Worm (Caenorhabditis elegans) whole organism, late embryonic: ENCODE results near the gene tag-243.

Experiments
- C08G9.2 ChIP-seq: sonication (generic microtip); optimal IDR thresholded peaks from 2 replicates; lab custom pipeline; 2016; ENCODE audit warnings: mild to moderate bottlenecking, missing genetic modification characterization, moderate library complexity, missing compliant biosample characterization
- C38D4.7 ChIP-seq: fragments of 200-800 bp; sonication (Bioruptor generic); optimal IDR thresholded peaks from 2 replicates; lab custom pipeline; 2018; ENCODE audit warnings: mild to moderate bottlenecking, missing genetic modification characterization, moderate library complexity, missing compliant biosample characterization
- K02D7.2 ChIP-seq: sonication (generic microtip); optimal IDR thresholded peaks from 2 replicates; lab custom pipeline; 2017; ENCODE audit warnings: mild to moderate bottlenecking, missing genetic modification characterization, missing compliant biosample characterization
- K09A11.1 ChIP-seq: sonication (generic microtip); optimal IDR thresholded peaks from 2 replicates; lab custom pipeline; 2017; ENCODE audit warnings: antibody characterized with exemption, mild to moderate bottlenecking, missing genetic modification characterization, missing compliant biosample characterization; ENCODE audit not compliant: insufficient read depth
- ceh-14 ChIP-seq: sonication (generic microtip); optimal IDR thresholded peaks from 2 replicates; lab custom pipeline; 2016; ENCODE audit warnings: missing genotype, missing genetic modification characterization, missing compliant biosample characterization
- ceh-18 ChIP-seq: sonication (generic microtip); optimal IDR thresholded peaks from 2 replicates; lab custom pipeline; 2016; ENCODE audit warnings: missing genetic modification characterization, missing compliant biosample characterization
- ceh-19 ChIP-seq: fragments of 200-800 bp; sonication (Bioruptor generic); optimal IDR thresholded peaks from 2 replicates; lab custom pipeline; 2018; ENCODE audit warnings: mild to moderate bottlenecking, missing genetic modification characterization, missing compliant biosample characterization
- ceh-22 ChIP-seq: sonication (generic microtip); optimal IDR thresholded peaks from 2 replicates; lab custom pipeline; 2017; ENCODE audit warnings: missing biosample characterization, missing genetic modification characterization
- ceh-45 ChIP-seq: fragments of 200-800 bp; sonication (Bioruptor generic); IDR thresholded peaks from 2 replicates; pipeline ENCODE4 v1.3.6; 2022; ENCODE audit warnings: missing genetic modification reagents, missing genetic modification characterization, missing compliant biosample characterization
- ceh-48 ChIP-seq: sonication (generic microtip); optimal IDR thresholded peaks from 2 replicates; lab custom pipeline; 2016; ENCODE audit warnings: missing genetic modification characterization, inconsistent platforms, missing compliant biosample characterization
- ceh-6 ChIP-seq: fragments of 200-800 bp; sonication (Bioruptor generic); optimal IDR thresholded peaks from 2 replicates; lab custom pipeline; 2018; ENCODE audit warnings: mild to moderate bottlenecking, missing genetic modification characterization, missing compliant biosample characterization
- ceh-9 ChIP-seq: sonication (generic microtip); optimal IDR thresholded peaks from 2 replicates; lab custom pipeline; 2016; ENCODE audit warnings: mild to moderate bottlenecking, missing genetic modification characterization, inconsistent platforms, missing compliant biosample characterization
- che-1 ChIP-seq: sonication (generic microtip); optimal IDR thresholded peaks from 2 replicates; lab custom pipeline; 2016; ENCODE audit warnings: mild to moderate bottlenecking, missing genetic modification characterization, missing compliant biosample characterization
- elt-2 ChIP-seq: sonication (generic microtip); optimal IDR thresholded peaks from 2 replicates; lab custom pipeline; 2016; ENCODE audit warnings: missing genetic modification reagents, missing genetic modification characterization, missing compliant biosample characterization
- elt-4 ChIP-seq: sonication (generic microtip); optimal IDR thresholded peaks from 2 replicates; lab custom pipeline; 2016; ENCODE audit warnings: missing genetic modification characterization, missing compliant biosample characterization
- ets-4 ChIP-seq: sonication (generic microtip); optimal IDR thresholded peaks from 2 replicates; lab custom pipeline; 2016; ENCODE audit warnings: missing genetic modification characterization, missing compliant biosample characterization
- eyg-1 ChIP-seq: sonication (generic microtip); optimal IDR thresholded peaks from 2 replicates; lab custom pipeline; 2016; ENCODE audit warnings: missing genotype, missing genetic modification characterization, missing compliant biosample characterization
- fkh-10 ChIP-seq: fragments of 150-350 bp; optimal IDR thresholded peaks from 2 replicates; lab custom pipeline; 2014; ENCODE audit warnings: missing biosample characterization, missing genetic modification reagents, missing genetic modification characterization
- hlh-15 ChIP-seq: sonication (generic microtip); optimal IDR thresholded peaks from 2 replicates; lab custom pipeline; 2016; ENCODE audit warnings: missing genetic modification characterization, missing compliant biosample characterization
- hlh-6 ChIP-seq: sonication (generic microtip); optimal IDR thresholded peaks from 2 replicates; lab custom pipeline; 2016; ENCODE audit warnings: missing genotype, missing genetic modification characterization, missing compliant biosample characterization
- hlh-8 ChIP-seq: sonication (generic microtip); optimal IDR thresholded peaks from 2 replicates; lab custom pipeline; 2016; ENCODE audit warnings: missing genotype, missing genetic modification characterization, missing compliant biosample characterization
- lin-11 ChIP-seq: fragments of 200-800 bp; sonication (Bioruptor generic); optimal IDR thresholded peaks from 2 replicates; lab custom pipeline; 2018; ENCODE audit warnings: mild to moderate bottlenecking, missing genetic modification characterization, missing compliant biosample characterization
- madf-2 ChIP-seq: sonication (generic microtip); optimal IDR thresholded peaks from 2 replicates; lab custom pipeline; 2017; ENCODE audit warnings: missing genetic modification characterization, missing compliant biosample characterization
- mec-3 ChIP-seq: sonication (generic microtip); optimal IDR thresholded peaks from 2 replicates; lab custom pipeline; 2016; ENCODE audit warnings: borderline replicate concordance, missing genetic modification characterization, missing compliant biosample characterization
- nfya-1 ChIP-seq: sonication (generic microtip); optimal IDR thresholded peaks from 2 replicates; lab custom pipeline; 2017; ENCODE audit warnings: missing genetic modification characterization, mild to moderate bottlenecking, missing compliant biosample characterization, antibody characterized with exemption, moderate library complexity
- nhr-11 ChIP-seq: fragments of 150-350 bp; optimal IDR thresholded peaks from 2 replicates; lab custom pipeline; 2014; ENCODE audit warnings: missing biosample characterization, missing genetic modification characterization
- nhr-232 ChIP-seq: sonication (generic microtip); optimal IDR thresholded peaks from 2 replicates; lab custom pipeline; 2016; ENCODE audit warnings: missing genetic modification characterization, missing compliant biosample characterization
- npax-4 ChIP-seq: sonication (generic microtip); optimal IDR thresholded peaks from 2 replicates; lab custom pipeline; 2016; ENCODE audit warnings: missing genetic modification characterization, missing compliant biosample characterization
- odd-2 ChIP-seq: sonication (generic microtip); optimal IDR thresholded peaks from 2 replicates; lab custom pipeline; 2017; ENCODE audit warnings: antibody characterized with exemption, mild to moderate bottlenecking, missing genetic modification characterization, missing compliant biosample characterization
- pag-3 ChIP-seq: sonication (generic microtip); optimal IDR thresholded peaks from 2 replicates; lab custom pipeline; 2016; ENCODE audit warnings: missing compliant biosample characterization, missing genetic modification characterization, borderline replicate concordance
- pat-9 ChIP-seq: fragments of 200-800 bp; sonication (Bioruptor generic); optimal IDR thresholded peaks from 2 replicates; lab custom pipeline; 2018; ENCODE audit warnings: mild to moderate bottlenecking, missing genetic modification characterization, moderate library complexity, missing compliant biosample characterization
- pax-1 ChIP-seq: fragments of 150-350 bp; optimal IDR thresholded peaks from 2 replicates; lab custom pipeline; 2014; ENCODE audit warnings: missing biosample characterization, missing genetic modification characterization
- pros-1 ChIP-seq: fragments of 150-350 bp; optimal IDR thresholded peaks from 2 replicates; lab custom pipeline; 2014; ENCODE audit warnings: missing biosample characterization, missing genetic modification reagents, missing genetic modification characterization
- rnt-1 ChIP-seq: sonication (generic microtip); optimal IDR thresholded peaks from 2 replicates; lab custom pipeline; 2016; ENCODE audit warnings: missing genetic modification characterization, missing compliant biosample characterization
- sox-2 ChIP-seq: fragments of 200-800 bp; sonication (Bioruptor generic); IDR thresholded peaks from 2 replicates; pipeline ENCODE4 v1.3.6; 2022; ENCODE audit warnings: missing genetic modification reagents, missing genetic modification characterization, missing compliant biosample characterization
- sox-4 ChIP-seq: sonication (generic microtip); optimal IDR thresholded peaks from 2 replicates; lab custom pipeline; 2017; ENCODE audit warnings: mild to moderate bottlenecking, missing genetic modification characterization, inconsistent platforms, missing compliant biosample characterization
- tbx-2 ChIP-seq: sonication (generic microtip); optimal IDR thresholded peaks from 2 replicates; lab custom pipeline; 2016; ENCODE audit warnings: missing genetic modification characterization, missing compliant biosample characterization
- tbx-7 ChIP-seq: sonication (generic microtip); optimal IDR thresholded peaks from 2 replicates; lab custom pipeline; 2016; ENCODE audit warnings: missing genotype, missing genetic modification characterization, missing compliant biosample characterization
- ttx-3 ChIP-seq: sonication (generic microtip); optimal IDR thresholded peaks from 2 replicates; lab custom pipeline; 2016; ENCODE audit warnings: missing genetic modification reagents, missing genetic modification characterization, missing compliant biosample characterization
- unc-3 ChIP-seq, 2 experiments: fragments of 200-800 bp in 1 of 2; sonication (Bioruptor generic) in 1 of 2; sonication (generic microtip) in 1 of 2; conservative IDR thresholded peaks in 1 of 2; optimal IDR thresholded peaks in 1 of 2; 2 replicates each; pipeline versions ENCODE4 v1.3.6 to Lab custom; 2016 to 2022; ENCODE audit warnings: missing compliant biosample characterization in 2 of 2, missing genetic modification characterization in 2 of 2, missing genetic modification reagents in 1 of 2
- unc-42 ChIP-seq: sonication (generic microtip); optimal IDR thresholded peaks from 2 replicates; lab custom pipeline; 2016; ENCODE audit warnings: missing genotype, missing genetic modification characterization, missing compliant biosample characterization
- unc-55 ChIP-seq: sonication (generic microtip); optimal IDR thresholded peaks from 2 replicates; lab custom pipeline; 2017; ENCODE audit warnings: missing biosample characterization, missing genetic modification reagents, missing genetic modification characterization
- unc-86 ChIP-seq: sonication (generic microtip); optimal IDR thresholded peaks from 2 replicates; lab custom pipeline; 2016; ENCODE audit warnings: missing genetic modification characterization, missing compliant biosample characterization
- zip-5 ChIP-seq: sonication (generic microtip); optimal IDR thresholded peaks from 2 replicates; lab custom pipeline; 2016; ENCODE audit warnings: missing genetic modification characterization, missing compliant biosample characterization

The tag-243 gene

DNA sequence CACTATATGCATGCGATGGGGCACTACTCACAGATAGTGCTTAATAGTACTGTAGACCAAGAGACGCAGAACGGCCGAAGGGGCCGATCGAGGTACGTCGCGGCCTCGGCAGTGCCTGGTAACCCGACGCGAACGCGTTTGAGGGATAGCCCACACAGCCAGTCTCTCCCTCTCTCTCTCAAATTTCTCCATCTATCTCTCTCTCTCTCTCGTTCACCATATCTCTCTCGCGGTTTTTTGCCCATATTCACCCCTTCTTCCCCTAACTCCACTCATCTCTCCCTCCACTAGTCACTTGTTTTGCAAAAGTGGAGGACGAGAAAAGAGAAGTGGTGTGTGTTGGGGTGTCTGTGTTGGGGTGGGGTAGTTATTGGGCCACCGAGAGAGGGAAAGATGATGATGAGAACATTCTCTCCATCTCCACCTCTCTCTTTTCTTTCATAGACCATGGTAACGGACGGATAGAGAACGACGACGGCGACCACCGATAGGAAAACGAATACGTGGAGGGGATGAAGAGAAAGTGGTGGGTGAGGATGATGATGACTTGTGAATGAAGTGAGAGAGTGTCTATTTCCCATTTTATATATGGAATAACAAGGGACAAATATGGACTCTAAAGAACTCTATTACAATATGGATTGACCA, 21.4 kb downstream of the tag-243 start (continued):
- peak; percentile 68 for TF ChIP-seq pros-1
- no peak for TF ChIP-seq pag-3
- peak; percentile 27 for TF ChIP-seq ets-4 (tag; lab: Kevin White, UChicago)
- TF ChIP-seq mec-3, result no peak
- no peak for TF ChIP-seq ceh-48 (tag; lab: Kevin White, UChicago)
- peak; percentile 48 for TF ChIP-seq unc-55 (GFP tag; lab: Kevin White, UChicago)
- no peak for TF ChIP-seq ceh-18 (tag; lab: Kevin White, UChicago)
- peak; percentile 71 for TF ChIP-seq ceh-19 (GFP tag; lab: Kevin White, UChicago)
- no peak for TF ChIP-seq ceh-22 (tag; lab: Kevin White, UChicago)
- peak; percentile 81 for TF ChIP-seq hlh-6 (tag; lab: Kevin White, UChicago)
- peak; percentile 40 for TF ChIP-seq che-1
- no peak for TF ChIP-seq tbx-7
- TF ChIP-seq rnt-1 (tag; lab: Kevin White, UChicago), result peak; percentile 36
- peak; percentile 29 for TF ChIP-seq hlh-8
- no peak for TF ChIP-seq fkh-10 (GFP tag; lab: Kevin White, UChicago)
- TF ChIP-seq nhr-232 (tag; lab: Kevin White, UChicago), result no peak
- TF ChIP-seq madf-2 (tag; lab: Kevin White, UChicago), result no peak
- TF ChIP-seq ceh-14 (tag; lab: Kevin White, UChicago), result no peak
- no peak for TF ChIP-seq unc-86
- TF ChIP-seq pat-9 (tag; lab: Kevin White, UChicago), result no peak
- no peak for TF ChIP-seq ceh-9 (tag; lab: Kevin White, UChicago)
- TF ChIP-seq C38D4.7 (GFP tag; lab: Kevin White, UChicago), result no peak
- no peak for TF ChIP-seq hlh-15 (tag; lab: Kevin White, UChicago)
- no peak for TF ChIP-seq unc-3 (GFP tag; conservative IDR thresholded peaks at IDR 0.05; lab: Robert Waterston, UW)
- no peak for TF ChIP-seq unc-3 (tag; optimal IDR thresholded peaks at IDR 0.05; lab: Kevin White, UChicago)
- TF ChIP-seq odd-2, result no peak
- TF ChIP-seq ceh-6 (GFP tag; lab: Kevin White, UChicago), result peak; percentile 49
- no peak for TF ChIP-seq npax-4 (tag; lab: Kevin White, UChicago)
- peak; percentile 79 for TF ChIP-seq nfya-1 (tag; lab: Kevin White, UChicago)
- TF ChIP-seq elt-2 (tag; lab: Kevin White, UChicago), result peak; percentile 33
- no peak for TF ChIP-seq zip-5 (tag; lab: Kevin White, UChicago)
- no peak; the same call in 1 of the 2 replicates for TF ChIP-seq sox-2 (GFP tag; lab: Robert Waterston, UW)
- peak; percentile 64 for TF ChIP-seq tbx-2
- TF ChIP-seq lin-11 (tag; lab: Kevin White, UChicago), result no peak
- peak; percentile 8 for TF ChIP-seq eyg-1 (tag; lab: Kevin White, UChicago)
- TF ChIP-seq sox-4 (tag; lab: Kevin White, UChicago), result no peak
- no peak for TF ChIP-seq K09A11.1
- no peak for TF ChIP-seq K02D7.2
- no peak for TF ChIP-seq ceh-45 (GFP tag; lab: Robert Waterston, UW)

DNA sequence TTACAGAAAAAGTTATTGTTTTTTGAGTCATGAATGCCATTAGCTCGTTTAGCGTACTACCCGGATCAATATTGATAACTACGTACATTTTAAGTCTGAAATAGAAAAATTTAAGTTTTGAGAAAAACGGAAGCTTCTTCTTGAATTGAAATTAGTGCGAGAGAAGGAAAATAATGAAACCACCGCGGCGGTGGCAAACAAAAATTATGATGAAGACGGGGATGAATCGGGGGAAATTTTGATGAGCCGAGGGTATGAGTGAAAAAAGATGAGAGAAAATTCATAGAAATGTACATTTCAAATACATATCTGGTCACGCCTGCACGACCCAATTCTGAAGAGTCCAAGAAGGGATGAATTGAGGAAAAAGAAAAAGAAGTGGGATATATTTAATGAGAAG, 23.0 kb downstream of the tag-243 start, which contains the start of gene T23F11.4:
TSS of gene T23F11.4 (minus strand) at position 101 of the 400 bp plus-strand sequence.
- no peak for TF ChIP-seq unc-42
- no peak for TF ChIP-seq K02D7.2
- TF ChIP-seq fkh-10 (GFP tag; lab: Kevin White, UChicago), result no peak
- no peak for TF ChIP-seq sox-4 (tag; lab: Kevin White, UChicago)
- TF ChIP-seq odd-2, result no peak
- TF ChIP-seq ceh-19 (GFP tag; lab: Kevin White, UChicago), result no peak
- TF ChIP-seq ets-4 (tag; lab: Kevin White, UChicago), result no peak
- TF ChIP-seq ceh-22 (tag; lab: Kevin White, UChicago), result no peak
- no peak for TF ChIP-seq ceh-14 (tag; lab: Kevin White, UChicago)
- no peak for TF ChIP-seq unc-3 (GFP tag; conservative IDR thresholded peaks at IDR 0.05; lab: Robert Waterston, UW)
- TF ChIP-seq unc-3 (tag; optimal IDR thresholded peaks at IDR 0.05; lab: Kevin White, UChicago), result no peak
- no peak for TF ChIP-seq pax-1 (tag; lab: Kevin White, UChicago)
- no peak for TF ChIP-seq pros-1
- no peak for TF ChIP-seq nhr-11 (tag; lab: Kevin White, UChicago)
- no peak for TF ChIP-seq C08G9.2
- no peak for TF ChIP-seq ceh-6 (GFP tag; lab: Kevin White, UChicago)
- TF ChIP-seq ceh-45 (GFP tag; lab: Robert Waterston, UW), result no peak
- TF ChIP-seq ceh-18 (tag; lab: Kevin White, UChicago), result no peak
- TF ChIP-seq hlh-6 (tag; lab: Kevin White, UChicago), result no peak
- no peak for TF ChIP-seq elt-4
- TF ChIP-seq ttx-3 (tag; lab: Kevin White, UChicago), result no peak
